Fruit fly (Drosophila melanogaster): ENCODE measurements around the gene twin.

Gene twin

dm6 chr3R:24233366-24234161, 11.8 kb upstream of the twin start (continued):
- TF ChIP-seq lov (optimal IDR thresholded peaks at IDR 0.05), result no peak
- TF ChIP-seq lov (GFP tag; IDR thresholded peaks at IDR 0.05), result no peak
- TF ChIP-seq CG12744 (GFP tag; optimal IDR thresholded peaks at IDR 0.05), result no peak
- no peak for TF ChIP-seq CG7987 (GFP tag; optimal IDR thresholded peaks at IDR 0.05)
- peak; percentile 12 for TF ChIP-seq jumu (GFP tag; optimal IDR thresholded peaks at IDR 0.05)
- TF ChIP-seq CG7372 (GFP tag; IDR thresholded peaks at IDR 0.05), result no peak
- peak; percentile 32 for TF ChIP-seq mirr (GFP tag; optimal IDR thresholded peaks at IDR 0.05)
- no peak for TF ChIP-seq eve (GFP tag; optimal IDR thresholded peaks at IDR 0.05)
- peak; percentile 8 for TF ChIP-seq slp2 (GFP tag; optimal IDR thresholded peaks at IDR 0.05)
- TF ChIP-seq B-H1 (GFP tag; IDR thresholded peaks at IDR 0.05), result no peak
- TF ChIP-seq Blimp-1 (GFP tag; optimal IDR thresholded peaks at IDR 0.05), result no peak
- TF ChIP-seq CG17829 (tag; optimal IDR thresholded peaks at IDR 0.05), result no peak
- TF ChIP-seq HLH3B (GFP tag; IDR thresholded peaks at IDR 0.05), result no peak
- TF ChIP-seq ase (GFP tag; IDR thresholded peaks at IDR 0.05), result no peak
- no peak for TF ChIP-seq Antp (GFP tag; optimal IDR thresholded peaks at IDR 0.05)
- TF ChIP-seq sob (GFP tag; IDR thresholded peaks at IDR 0.05), result no peak
- TF ChIP-seq CG2129 (GFP tag; IDR thresholded peaks at IDR 0.05; ENCODE audit: partially characterized antibody), result no peak
- no peak for TF ChIP-seq salm (tag; optimal IDR thresholded peaks at IDR 0.05)
- TF ChIP-seq CG14860 (GFP tag; IDR thresholded peaks at IDR 0.05; ENCODE audit: partially characterized antibody), result no peak
- TF ChIP-seq CG12659 (GFP tag; optimal IDR thresholded peaks at IDR 0.05), result peak; percentile 18
- no peak for TF ChIP-seq knrl (GFP tag; IDR thresholded peaks at IDR 0.05; ENCODE audit: partially characterized antibody)
- no peak for TF ChIP-seq slou (GFP tag; optimal IDR thresholded peaks at IDR 0.05)
- no peak for TF ChIP-seq gsb (GFP tag; IDR thresholded peaks at IDR 0.05)
- no peak for TF ChIP-seq CG15269 (tag; optimal IDR thresholded peaks at IDR 0.05)
- TF ChIP-seq crol (GFP tag; IDR thresholded peaks at IDR 0.05), result no peak
- no peak for TF ChIP-seq vnd (GFP tag; IDR thresholded peaks at IDR 0.05; ENCODE audit: partially characterized antibody)
- TF ChIP-seq Sox102F (GFP tag; optimal IDR thresholded peaks at IDR 0.05), result no peak
- TF ChIP-seq CG30431 (GFP tag; optimal IDR thresholded peaks at IDR 0.05), result no peak
- TF ChIP-seq CG13287 (GFP tag; IDR thresholded peaks at IDR 0.05; ENCODE audit: partially characterized antibody), result peak; percentile 12; the same call in 1 of the 2 replicates
- no peak for TF ChIP-seq HLH54F (GFP tag; optimal IDR thresholded peaks at IDR 0.05)
- no peak for TF ChIP-seq Usf (GFP tag; optimal IDR thresholded peaks at IDR 0.05)
- TF ChIP-seq CG17385 (GFP tag; optimal IDR thresholded peaks at IDR 0.05), result peak; percentile 94
- TF ChIP-seq wor (GFP tag; IDR thresholded peaks at IDR 0.05), result no peak
- TF ChIP-seq Ravus (GFP tag; IDR thresholded peaks at IDR 0.05), result no peak
- no peak for TF ChIP-seq Ptx1 (GFP tag; IDR thresholded peaks at IDR 0.05)
- no peak for TF ChIP-seq HHEX (GFP tag; optimal IDR thresholded peaks at IDR 0.05)
- no peak for TF ChIP-seq CG13424 (tag; optimal IDR thresholded peaks at IDR 0.05)
- TF ChIP-seq CG14710 (tag; optimal IDR thresholded peaks at IDR 0.05), result peak; percentile 11
- TF ChIP-seq amos (GFP tag; IDR thresholded peaks at IDR 0.05; ENCODE audit: partially characterized antibody), result no peak; the same call in 1 of the 2 replicates
- no peak for TF ChIP-seq CG6175 (GFP tag; IDR thresholded peaks at IDR 0.05)
- peak; percentile 8; the same call in 1 of the 4 replicates for TF ChIP-seq Gug (GFP tag; IDR thresholded peaks at IDR 0.05)
- no peak for TF ChIP-seq zfh2 (GFP tag; optimal IDR thresholded peaks at IDR 0.05)
- no peak for TF ChIP-seq CG17328 (GFP tag; IDR thresholded peaks at IDR 0.05)
- no peak for TF ChIP-seq CG14050 (GFP tag; IDR thresholded peaks at IDR 0.05)
- TF ChIP-seq grn (GFP tag; optimal IDR thresholded peaks at IDR 0.05), result no peak
- TF ChIP-seq CG11560 (tag; IDR thresholded peaks at IDR 0.05), result no peak
- TF ChIP-seq Sry-β (GFP tag; optimal IDR thresholded peaks at IDR 0.05), result no peak
- TF ChIP-seq Chrac-16 (GFP tag; optimal IDR thresholded peaks at IDR 0.05), result no peak
- no peak for TF ChIP-seq CG2120 (GFP tag; optimal IDR thresholded peaks at IDR 0.05)
- peak; percentile 84 for TF ChIP-seq CG4360 (GFP tag; IDR thresholded peaks at IDR 0.05)
